Fruit fly (Drosophila melanogaster): Measurements from ENCODE around the gene CG10365.

The CG10365 gene

DNA sequence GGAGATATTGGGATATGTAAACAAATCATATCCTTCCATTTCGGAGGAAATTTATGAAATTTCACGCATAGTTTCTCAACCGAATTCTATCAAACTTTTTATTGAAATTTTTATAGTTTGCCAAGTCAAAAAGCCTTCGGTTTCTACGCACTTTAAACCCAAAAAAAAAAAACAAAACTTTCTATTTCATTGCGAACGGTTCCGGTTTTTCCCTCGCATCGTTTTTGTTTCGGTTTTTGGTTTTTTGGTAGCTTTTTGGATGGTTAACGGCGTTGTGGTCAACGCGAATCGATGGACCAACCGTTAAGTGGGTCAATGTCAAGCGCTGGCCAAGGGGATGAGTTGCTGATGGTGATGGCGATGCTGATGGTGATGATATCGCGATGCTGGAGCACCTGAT, 17.8 kb downstream of the CG10365 start:
- TF ChIP-seq GATAd (GFP tag; optimal IDR thresholded peaks at IDR 0.05) (no peak), foxo (GFP tag; optimal IDR thresholded peaks at IDR 0.05) (no peak), CrebA (GFP tag; optimal IDR thresholded peaks at IDR 0.05; ENCODE audit: borderline replicate concordance) (no peak), sv (GFP tag; optimal IDR thresholded peaks at IDR 0.05) (no peak)

DNA sequence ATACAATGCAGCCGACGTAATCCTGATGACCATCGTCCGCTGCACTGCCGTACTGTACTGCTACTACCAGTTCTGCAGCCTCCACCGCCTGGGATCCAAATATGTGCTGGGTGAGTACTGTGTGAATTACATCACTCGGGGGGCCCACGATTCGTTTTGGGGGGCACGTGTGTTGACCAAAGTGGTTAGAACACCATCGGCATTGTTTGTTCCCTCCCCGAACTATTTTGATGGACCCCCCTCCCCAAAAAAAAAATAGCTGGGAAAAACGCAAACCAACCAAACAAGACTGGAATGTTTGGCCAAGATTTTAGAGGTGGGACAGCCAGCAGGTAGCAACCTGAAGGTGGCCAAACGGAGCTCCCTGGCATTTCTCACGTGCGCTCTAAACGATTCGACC, 24.3 kb downstream of the CG10365 start:
- TF ChIP-seq HLH106 (tag; optimal IDR thresholded peaks at IDR 0.05), result no peak
- TF ChIP-seq lola (GFP tag; optimal IDR thresholded peaks at IDR 0.05), result no peak
- no peak for TF ChIP-seq ey (GFP tag; optimal IDR thresholded peaks at IDR 0.05)
- TF ChIP-seq woc (GFP tag; optimal IDR thresholded peaks at IDR 0.05), result no peak
- no peak for TF ChIP-seq Sp1 (GFP tag; optimal IDR thresholded peaks at IDR 0.05)

DNA sequence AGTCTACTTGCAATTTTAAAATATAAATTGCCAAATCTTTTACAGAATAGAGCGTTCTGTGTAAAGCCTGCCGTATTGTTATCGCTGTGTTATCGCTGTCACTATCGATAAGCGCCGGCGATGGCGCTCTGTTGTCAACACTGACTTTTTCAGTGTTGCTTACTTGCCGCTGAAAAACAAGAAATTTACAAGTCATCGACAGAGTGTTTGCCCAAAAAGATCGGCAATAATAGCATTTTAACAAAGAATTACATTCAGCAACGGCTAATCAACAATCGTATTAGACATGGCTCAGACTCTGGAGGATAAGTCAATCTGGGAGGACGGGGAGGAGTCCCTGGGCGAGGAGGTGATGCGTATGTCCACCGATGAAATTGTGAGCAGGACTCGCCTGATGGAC, 29.6 kb downstream of the CG10365 start, which contains the start of the genes RanBP3 and Rpt5:
RanBP3 (minus strand) TSS at position 107 of the 400 bp plus-strand sequence.
Rpt5 (plus strand) TSS at position 149 of the 400 bp plus-strand sequence.
- TF ChIP-seq CG32264 (GFP tag; optimal IDR thresholded peaks at IDR 0.05) (peak; percentile 47), ey (GFP tag; optimal IDR thresholded peaks at IDR 0.05) (peak; percentile 46), psq (GFP tag; optimal IDR thresholded peaks at IDR 0.05) (peak; percentile 55), Dif (GFP tag; optimal IDR thresholded peaks at IDR 0.05; ENCODE audit: partially characterized antibody) (peak; percentile 16), rgr (GFP tag; optimal IDR thresholded peaks at IDR 0.05) (peak; percentile 86), OdsH (GFP tag; optimal IDR thresholded peaks at IDR 0.05) (peak; percentile 73), GATAd (GFP tag; optimal IDR thresholded peaks at IDR 0.05) (no peak), pan (optimal IDR thresholded peaks at IDR 0.05) (no peak), Myc (optimal IDR thresholded peaks at IDR 0.05) (peak; percentile 32), fru (GFP tag; optimal IDR thresholded peaks at IDR 0.05) (peak; percentile 71), HLH106 (tag; optimal IDR thresholded peaks at IDR 0.05) (peak; percentile 51), Mio (GFP tag; optimal IDR thresholded peaks at IDR 0.05) (peak; percentile 44), Vsx2 (GFP tag; optimal IDR thresholded peaks at IDR 0.05; ENCODE audit: partially characterized antibody) (no peak), br (GFP tag; optimal IDR thresholded peaks at IDR 0.05) (peak; percentile 83), usp (GFP tag; optimal IDR thresholded peaks at IDR 0.05) (no peak), lola (GFP tag; optimal IDR thresholded peaks at IDR 0.05) (no peak), Hr83 (GFP tag; optimal IDR thresholded peaks at IDR 0.05; ENCODE audit: poor library complexity, severe bottlenecking) (peak; percentile 94), sage (GFP tag; optimal IDR thresholded peaks at IDR 0.05) (no peak), Rel (GFP tag; optimal IDR thresholded peaks at IDR 0.05) (no peak), Rel (tag; optimal IDR thresholded peaks at IDR 0.05) (peak; percentile 70), brk (GFP tag; optimal IDR thresholded peaks at IDR 0.05) (no peak), tai (GFP tag; optimal IDR thresholded peaks at IDR 0.05) (no peak), Sp1 (GFP tag; optimal IDR thresholded peaks at IDR 0.05) (peak; percentile 67), h (GFP tag; optimal IDR thresholded peaks at IDR 0.05) (peak; percentile 85), CrebA (GFP tag; optimal IDR thresholded peaks at IDR 0.05; ENCODE audit: borderline replicate concordance) (no peak), jim (GFP tag; optimal IDR thresholded peaks at IDR 0.05) (no peak), foxo (GFP tag; optimal IDR thresholded peaks at IDR 0.05) (peak in 1 of 2 experiments; percentile 85), woc (GFP tag; optimal IDR thresholded peaks at IDR 0.05) (no peak), CG9705 (GFP tag; optimal IDR thresholded peaks at IDR 0.05) (peak; percentile 53)

DNA sequence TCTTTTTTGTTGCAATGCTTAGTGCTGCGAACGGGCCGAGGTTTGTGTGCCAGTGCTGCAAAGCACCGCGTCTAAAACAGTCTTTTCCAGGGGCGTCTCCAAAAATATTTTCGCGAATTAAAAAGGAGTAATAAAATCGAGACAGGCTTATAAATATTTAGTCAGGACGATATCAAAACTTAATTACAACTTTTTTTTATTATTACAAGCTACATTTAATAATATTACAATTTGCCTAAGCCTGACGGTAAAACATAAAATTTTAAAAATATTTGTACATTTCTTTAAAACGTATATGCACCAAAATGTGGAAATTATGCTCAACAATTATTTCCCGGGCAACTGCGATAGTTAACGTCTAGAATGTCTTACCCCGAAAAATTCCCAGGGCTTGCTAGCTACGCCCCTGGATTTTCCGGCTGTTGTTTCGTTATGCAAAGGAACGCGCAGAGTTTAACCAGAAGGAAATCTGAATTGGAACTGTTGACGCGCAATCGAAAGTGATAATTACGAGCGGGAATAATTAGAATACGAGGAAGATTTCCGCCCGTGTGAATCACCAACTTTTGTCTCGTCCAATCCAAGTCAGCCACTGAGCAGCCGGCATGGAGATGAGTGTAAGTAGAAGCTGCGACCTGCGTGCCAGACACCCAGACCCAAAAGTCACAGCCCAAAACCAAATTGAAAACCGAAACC, 34.9 kb downstream of the CG10365 start, which contains the start of the genes PTPMT1 and Hrd3:
PTPMT1 (plus strand) TSS at position 428 of the 696 bp plus-strand sequence.
Hrd3 (minus strand) TSS at position 646 of the 696 bp plus-strand sequence.
- TF ChIP-seq Dfd (GFP tag; optimal IDR thresholded peaks at IDR 0.05) (no peak), Sp1 (GFP tag; optimal IDR thresholded peaks at IDR 0.05) (peak; percentile 99), jim (GFP tag; optimal IDR thresholded peaks at IDR 0.05) (peak; percentile 68), sage (GFP tag; optimal IDR thresholded peaks at IDR 0.05) (peak; percentile 96), Hr78 (GFP tag; optimal IDR thresholded peaks at IDR 0.05) (no peak), pan (optimal IDR thresholded peaks at IDR 0.05) (no peak), Dif (GFP tag; optimal IDR thresholded peaks at IDR 0.05; ENCODE audit: partially characterized antibody) (peak; percentile 1), Myc (optimal IDR thresholded peaks at IDR 0.05) (no peak), CG32264 (GFP tag; optimal IDR thresholded peaks at IDR 0.05) (peak; percentile 90), Mio (GFP tag; optimal IDR thresholded peaks at IDR 0.05) (peak; percentile 85), HLH106 (tag; optimal IDR thresholded peaks at IDR 0.05) (peak; percentile 99), brk (GFP tag; optimal IDR thresholded peaks at IDR 0.05) (no peak), dl (GFP tag; optimal IDR thresholded peaks at IDR 0.05; ENCODE audit: insufficient read depth in 1 of 2, partially characterized antibody in 2 of 2) (no peak), Hr83 (GFP tag; optimal IDR thresholded peaks at IDR 0.05; ENCODE audit: poor library complexity, severe bottlenecking) (peak; percentile 85), N (GFP tag; optimal IDR thresholded peaks at IDR 0.05) (no peak), psq (GFP tag; optimal IDR thresholded peaks at IDR 0.05) (peak; percentile 97), dmrt93B (GFP tag; optimal IDR thresholded peaks at IDR 0.05) (peak; percentile 99), GATAd (GFP tag; optimal IDR thresholded peaks at IDR 0.05) (peak; percentile 95), OdsH (GFP tag; optimal IDR thresholded peaks at IDR 0.05) (peak; percentile 98), br (GFP tag; optimal IDR thresholded peaks at IDR 0.05) (peak; percentile 98), Jra (GFP tag; optimal IDR thresholded peaks at IDR 0.05) (peak; percentile 97), Abd-B (GFP tag; optimal IDR thresholded peaks at IDR 0.05) (no peak), rgr (GFP tag; optimal IDR thresholded peaks at IDR 0.05) (peak; percentile 98), Hnf4 (GFP tag; optimal IDR thresholded peaks at IDR 0.05) (peak; percentile 95), lola (GFP tag; optimal IDR thresholded peaks at IDR 0.05) (no peak), usp (GFP tag; optimal IDR thresholded peaks at IDR 0.05) (no peak), dsf (GFP tag; optimal IDR thresholded peaks at IDR 0.05; ENCODE audit: borderline replicate concordance) (peak; percentile 93), CG9705 (GFP tag; optimal IDR thresholded peaks at IDR 0.05) (peak; percentile 96), sv (GFP tag; optimal IDR thresholded peaks at IDR 0.05) (peak; percentile 99), foxo (GFP tag; optimal IDR thresholded peaks at IDR 0.05) (peak; percentile 92 to 99), Rel (GFP tag; optimal IDR thresholded peaks at IDR 0.05) (peak; percentile 81), Rel (tag; optimal IDR thresholded peaks at IDR 0.05) (peak; percentile 89), tai (GFP tag; optimal IDR thresholded peaks at IDR 0.05) (no peak)

All from whole organism, wandering third instar larva.